Worm (Caenorhabditis elegans) whole organism, L4 larva: Measurements from ENCODE around the gene C44H4.4.

Source experiments
- D1046.2 ChIP-seq: fragments of 200-800 bp; sonication (Bioruptor generic); IDR thresholded peaks from 2 replicates; pipeline ENCODE4 v1.3.6; 2022; ENCODE audit warnings: missing genetic modification characterization, missing compliant biosample characterization
- F26F4.8 ChIP-seq: fragments of 200-800 bp; sonication (Bioruptor generic); conservative IDR thresholded peaks from 2 replicates; pipeline ENCODE4 v1.3.6; 2022; ENCODE audit warnings: missing genetic modification characterization, missing compliant biosample characterization
- F49E8.2 ChIP-seq: sonication (generic microtip); optimal IDR thresholded peaks from 2 replicates; lab custom pipeline; 2016; ENCODE audit warnings: missing compliant biosample characterization, mild to moderate bottlenecking, missing genetic modification characterization, borderline replicate concordance
- T26A8.4 ChIP-seq: fragments of 200-800 bp; sonication (Bioruptor generic); IDR thresholded peaks from 2 replicates; pipeline ENCODE4 v1.3.6; 2022; ENCODE audit warnings: missing genetic modification characterization, missing compliant biosample characterization
- Y48G9A.11 ChIP-seq: fragments of 200-800 bp; sonication (Bioruptor generic); IDR thresholded peaks from 2 replicates; pipeline ENCODE4 v1.3.6; 2022; ENCODE audit warnings: missing genetic modification reagents, missing genetic modification characterization, missing compliant biosample characterization
- attf-4 ChIP-seq: sonication (generic microtip); optimal IDR thresholded peaks from 3 replicates; lab custom pipeline; 2017; ENCODE audit warnings: missing biosample characterization, missing genetic modification characterization
- ceh-32 ChIP-seq: sonication (generic microtip); optimal IDR thresholded peaks from 2 replicates; lab custom pipeline; 2016; ENCODE audit warnings: mild to moderate bottlenecking, missing genetic modification characterization, missing compliant biosample characterization; ENCODE audit not compliant: poor library complexity
- ceh-62 ChIP-seq: sonication (generic microtip); optimal IDR thresholded peaks from 2 replicates; lab custom pipeline; 2017; ENCODE audit warnings: missing biosample characterization, missing genetic modification characterization
- ceh-82 ChIP-seq: sonication (generic microtip); optimal IDR thresholded peaks from 2 replicates; lab custom pipeline; 2017; ENCODE audit warnings: missing biosample characterization, missing genetic modification characterization
- daf-16 ChIP-seq, 3 experiments: sonication (generic microtip); optimal IDR thresholded peaks; 2 replicates each; lab custom pipeline; 2016 to 2017; ENCODE audit warnings: missing genetic modification characterization in 3 of 3, missing genetic modification reagents in 3 of 3, mild to moderate bottlenecking in 2 of 3, missing compliant biosample characterization in 2 of 3, missing biosample characterization in 1 of 3, moderate library complexity in 1 of 3
- daf-8 ChIP-seq: fragments of 200-800 bp; sonication (Bioruptor generic); IDR thresholded peaks from 2 replicates; pipeline ENCODE4 v1.3.6; 2022; ENCODE audit warnings: missing genetic modification characterization, missing compliant biosample characterization
- dmd-6 ChIP-seq: fragments of 200-800 bp; sonication (Bioruptor generic); IDR thresholded peaks from 2 replicates; pipeline ENCODE4 v1.3.6; 2022; ENCODE audit warnings: missing genetic modification reagents, missing genetic modification characterization, missing compliant biosample characterization
- dmd-9 ChIP-seq: fragments of 200-800 bp; sonication (Bioruptor generic); IDR thresholded peaks from 2 replicates; pipeline ENCODE4 v1.3.6; 2022; ENCODE audit warnings: missing genetic modification reagents, missing genetic modification characterization, missing compliant biosample characterization
- duxl-1 ChIP-seq: sonication (generic microtip); optimal IDR thresholded peaks from 2 replicates; lab custom pipeline; 2016; ENCODE audit warnings: mild to moderate bottlenecking, missing genetic modification characterization, moderate library complexity, missing compliant biosample characterization; ENCODE audit not compliant: poor library complexity
- dve-1 ChIP-seq: sonication (generic microtip); optimal IDR thresholded peaks from 2 replicates; lab custom pipeline; 2017; ENCODE audit warnings: antibody characterized with exemption, mild to moderate bottlenecking, missing genetic modification characterization, missing compliant biosample characterization; ENCODE audit not compliant: insufficient read depth
- fkh-10 ChIP-seq: fragments of 150-350 bp; optimal IDR thresholded peaks from 2 replicates; lab custom pipeline; 2014; ENCODE audit warnings: missing biosample characterization, missing genetic modification reagents, missing genetic modification characterization
- fos-1 ChIP-seq: fragments of 150-350 bp; optimal IDR thresholded peaks from 2 replicates; lab custom pipeline; 2014; ENCODE audit warnings: missing biosample characterization, missing genetic modification characterization
- hif-1 ChIP-seq, 2 experiments: sonication (generic microtip); optimal IDR thresholded peaks; 2 replicates each; lab custom pipeline; 2016 to 2017; ENCODE audit warnings: missing compliant biosample characterization in 2 of 2, missing genetic modification characterization in 2 of 2, missing genetic modification reagents in 2 of 2, missing genotype in 2 of 2, mild to moderate bottlenecking in 1 of 2
- hlh-11 ChIP-seq: fragments of 200-800 bp; sonication (Bioruptor generic); optimal IDR thresholded peaks from 2 replicates; lab custom pipeline; 2018; ENCODE audit warnings: mild to moderate bottlenecking, missing genetic modification characterization, missing compliant biosample characterization
- hmg-1.1 ChIP-seq: fragments of 200-800 bp; sonication (Bioruptor generic); IDR thresholded peaks from 2 replicates; pipeline ENCODE4 v1.3.6; 2022; ENCODE audit warnings: missing genetic modification reagents, missing genetic modification characterization, missing compliant biosample characterization
- lim-7 ChIP-seq: fragments of 200-800 bp; sonication (Bioruptor generic); IDR thresholded peaks from 2 replicates; pipeline ENCODE4 v1.3.6; 2022; ENCODE audit warnings: missing genetic modification characterization, missing compliant biosample characterization
- lin-13 ChIP-seq: fragments of 150-350 bp; optimal IDR thresholded peaks from 2 replicates; lab custom pipeline; 2014; ENCODE audit warnings: missing biosample characterization, missing genetic modification reagents, missing genetic modification characterization
- lir-3 ChIP-seq: sonication (generic microtip); optimal IDR thresholded peaks from 2 replicates; lab custom pipeline; 2016; ENCODE audit warnings: mild to moderate bottlenecking, missing genetic modification characterization, missing compliant biosample characterization
- mdl-1 ChIP-seq, 2 experiments: fragments of 150-350 bp in 1 of 2; sonication (generic microtip) in 1 of 2; optimal IDR thresholded peaks; 2 replicates each; lab custom pipeline; 2014 to 2017; ENCODE audit warnings: missing biosample characterization in 2 of 2, missing genetic modification characterization in 2 of 2
- mdt-29 ChIP-seq: fragments of 200-800 bp; sonication (Bioruptor generic); IDR thresholded peaks from 2 replicates; pipeline ENCODE4 v1.3.6; 2022; ENCODE audit warnings: missing genetic modification reagents, missing genetic modification characterization, missing compliant biosample characterization
- mep-1 ChIP-seq: fragments of 150-350 bp; sonication (generic microtip); optimal IDR thresholded peaks from 3 replicates; lab custom pipeline; 2014; ENCODE audit warnings: missing biosample characterization, missing genetic modification characterization
- mxl-2 ChIP-seq: fragments of 200-800 bp; sonication (Bioruptor generic); conservative IDR thresholded peaks from 2 replicates; pipeline ENCODE4 v1.3.6; 2022; ENCODE audit warnings: missing genetic modification reagents, missing genetic modification characterization, missing compliant biosample characterization
- nhr-10 ChIP-seq: fragments of 150-350 bp; optimal IDR thresholded peaks from 2 replicates; lab custom pipeline; 2014; ENCODE audit warnings: missing biosample characterization, missing genetic modification characterization
- nhr-102 ChIP-seq: sonication (generic microtip); optimal IDR thresholded peaks from 2 replicates; lab custom pipeline; 2016; ENCODE audit warnings: mild to moderate bottlenecking, missing genetic modification characterization, moderate library complexity, missing compliant biosample characterization
- nhr-111 ChIP-seq: fragments of 200-800 bp; sonication (Bioruptor generic); optimal IDR thresholded peaks from 2 replicates; lab custom pipeline; 2018; ENCODE audit warnings: mild to moderate bottlenecking, missing genetic modification characterization, missing compliant biosample characterization
- nhr-25 ChIP-seq: sonication (generic microtip); optimal IDR thresholded peaks from 2 replicates; lab custom pipeline; 2017; ENCODE audit warnings: missing genetic modification characterization, mild to moderate bottlenecking, missing compliant biosample characterization, antibody characterized with exemption, moderate library complexity, borderline replicate concordance; ENCODE audit not compliant: insufficient read depth
- nhr-41 ChIP-seq: fragments of 200-800 bp; sonication (Bioruptor generic); IDR thresholded peaks from 2 replicates; pipeline ENCODE4 v1.3.6; 2022; ENCODE audit warnings: missing genetic modification reagents, missing genetic modification characterization, missing compliant biosample characterization
- nhr-42 ChIP-seq: fragments of 200-800 bp; sonication (Bioruptor generic); IDR thresholded peaks from 2 replicates; pipeline ENCODE4 v1.3.6; 2022; ENCODE audit warnings: missing genetic modification characterization, missing compliant biosample characterization
- nhr-48 ChIP-seq: sonication (generic microtip); optimal IDR thresholded peaks from 2 replicates; lab custom pipeline; 2016; ENCODE audit warnings: mild to moderate bottlenecking, missing genetic modification characterization, missing compliant biosample characterization
- nhr-77 ChIP-seq: fragments of 150-350 bp; optimal IDR thresholded peaks from 2 replicates; lab custom pipeline; 2014; ENCODE audit warnings: missing biosample characterization, missing genetic modification characterization
- pha-4 ChIP-seq, 2 experiments: fragments of 150-350 bp in 1 of 2; fragments of 200-800 bp in 1 of 2; sonication (Bioruptor generic) in 1 of 2; IDR thresholded peaks in 1 of 2; optimal IDR thresholded peaks in 1 of 2; 2 replicates each; pipeline versions ENCODE4 v1.3.6 to Lab custom; 2014 to 2022; ENCODE audit warnings: missing genetic modification characterization in 2 of 2, missing genetic modification reagents in 2 of 2, missing biosample characterization in 1 of 2, missing compliant biosample characterization in 1 of 2
- php-3 ChIP-seq: fragments of 200-800 bp; sonication (Bioruptor generic); IDR thresholded peaks from 2 replicates; pipeline ENCODE4 v1.3.6; 2022; ENCODE audit warnings: missing genetic modification reagents, missing genetic modification characterization, missing compliant biosample characterization
- pqm-1 ChIP-seq: sonication (generic microtip); optimal IDR thresholded peaks from 2 replicates; lab custom pipeline; 2017; ENCODE audit warnings: missing biosample characterization, missing genetic modification characterization
- rbr-2 ChIP-seq: sonication (generic microtip); optimal IDR thresholded peaks from 2 replicates; lab custom pipeline; 2016; ENCODE audit warnings: missing genotype, missing genetic modification characterization, missing compliant biosample characterization
- sdz-12 ChIP-seq: fragments of 200-800 bp; sonication (Bioruptor generic); optimal IDR thresholded peaks from 2 replicates; lab custom pipeline; 2018; ENCODE audit warnings: mild to moderate bottlenecking, missing genetic modification characterization, missing compliant biosample characterization
- set-16 ChIP-seq: fragments of 200-800 bp; sonication (Bioruptor generic); IDR thresholded peaks from 2 replicates; pipeline ENCODE4 v1.3.6; 2022; ENCODE audit warnings: missing genetic modification reagents, missing genetic modification characterization, missing compliant biosample characterization
- skn-1 ChIP-seq: fragments of 150-350 bp; optimal IDR thresholded peaks from 2 replicates; lab custom pipeline; 2014; ENCODE audit warnings: missing biosample characterization, missing genetic modification characterization
- tra-1 ChIP-seq: fragments of 200-800 bp; sonication (Bioruptor generic); IDR thresholded peaks from 2 replicates; pipeline ENCODE4 v1.3.6; 2022; ENCODE audit warnings: missing genetic modification reagents, missing genetic modification characterization, missing compliant biosample characterization
- unc-130 ChIP-seq: sonication (generic microtip); optimal IDR thresholded peaks from 2 replicates; lab custom pipeline; 2016; ENCODE audit warnings: missing genetic modification reagents, missing genetic modification characterization, missing compliant biosample characterization
- unc-62 ChIP-seq, 3 experiments: fragments of 150-350 bp in 1 of 3; sonication (generic microtip); optimal IDR thresholded peaks in 2 of 3; peaks in 1 of 3; 1 replicate in 1 of 3; 2 replicates in 2 of 3; lab custom pipeline; 2014 to 2017; ENCODE audit warnings: missing biosample characterization in 3 of 3, missing genetic modification characterization in 3 of 3, missing genetic modification reagents in 3 of 3, missing genotype in 1 of 3
- zfp-2 ChIP-seq: sonication (generic microtip); optimal IDR thresholded peaks from 2 replicates; lab custom pipeline; 2016; ENCODE audit warnings: mild to moderate bottlenecking, missing genetic modification characterization, missing compliant biosample characterization
- zip-11 ChIP-seq: fragments of 200-800 bp; sonication (Bioruptor generic); IDR thresholded peaks from 2 replicates; pipeline ENCODE4 v1.3.6; 2022; ENCODE audit warnings: missing genetic modification characterization, missing compliant biosample characterization
- ztf-11 ChIP-seq: fragments of 150-350 bp; optimal IDR thresholded peaks from 2 replicates; lab custom pipeline; 2014; ENCODE audit warnings: missing biosample characterization, missing genetic modification characterization

C44H4.4 gene

DNA sequence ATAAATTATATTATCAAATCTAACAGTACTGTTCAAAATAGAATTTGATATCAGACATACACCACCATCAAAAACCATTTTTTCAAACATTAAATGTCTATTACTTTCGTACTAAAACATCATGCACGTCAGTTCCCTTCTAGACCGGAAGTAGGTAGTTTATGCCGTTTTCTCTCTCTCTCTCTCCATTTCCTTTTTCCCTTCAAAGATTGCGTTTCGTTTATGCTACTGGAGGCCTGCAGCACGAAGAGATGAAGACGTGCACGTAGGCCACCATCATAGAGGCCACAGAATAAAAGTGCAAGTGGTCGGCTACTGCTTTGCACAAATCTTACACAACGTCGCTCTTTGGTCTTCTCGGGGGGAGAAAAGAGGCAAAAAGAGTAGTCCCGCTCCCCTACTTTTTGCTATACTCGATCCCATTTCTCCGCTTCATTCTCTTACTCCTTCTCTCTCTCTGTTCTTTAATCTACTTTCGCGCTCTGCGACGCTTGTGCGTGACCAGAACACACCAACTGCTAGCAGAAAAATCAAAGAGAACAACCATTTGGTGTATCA is 27.4 kb downstream of the C44H4.4 start (continued):
- no peak for TF ChIP-seq duxl-1 (tag; lab: Kevin White, UChicago)
- TF ChIP-seq unc-130 (GFP tag; lab: Kevin White, UChicago), result no peak
- peak; percentile 72 for TF ChIP-seq mep-1
- TF ChIP-seq dmd-6 (GFP tag; lab: Robert Waterston, UW), result peak; percentile 77; the same call in 1 of the 2 replicates
- TF ChIP-seq lin-13 (GFP tag; lab: Kevin White, UChicago), result peak; percentile 3
- no peak for TF ChIP-seq dve-1
- TF ChIP-seq nhr-48 (tag; lab: Kevin White, UChicago), result peak; percentile 57
- TF ChIP-seq tra-1 (GFP tag; lab: Robert Waterston, UW), result peak; percentile 80
- no peak for TF ChIP-seq zip-11 (GFP tag; lab: Robert Waterston, UW)
- no peak for TF ChIP-seq dmd-9 (GFP tag; lab: Robert Waterston, UW)
- no peak for TF ChIP-seq ceh-82 (tag; lab: Kevin White, UChicago)
- no peak for TF ChIP-seq T26A8.4
- peak; percentile 68 for TF ChIP-seq fkh-10 (GFP tag; lab: Kevin White, UChicago)
- peak; percentile 55 to 71 for TF ChIP-seq mdl-1 (tag; optimal IDR thresholded peaks at IDR 0.05; lab: Kevin White, UChicago)
- no peak for TF ChIP-seq D1046.2
- peak in 1 of 2 experiments; percentile 88 for TF ChIP-seq unc-62 (GFP tag; optimal IDR thresholded peaks at IDR 0.05 in 1 of 2; lab: Kevin White, UChicago)
- TF ChIP-seq unc-62 (tag; optimal IDR thresholded peaks at IDR 0.05; lab: Kevin White, UChicago), result no peak
- no peak for TF ChIP-seq daf-16 (GFP tag; optimal IDR thresholded peaks at IDR 0.05; lab: Kevin White, UChicago)
- TF ChIP-seq daf-16 (tag; optimal IDR thresholded peaks at IDR 0.05; lab: Kevin White, UChicago), result peak; percentile 53
- TF ChIP-seq mdt-29 (GFP tag; lab: Robert Waterston, UW), result no peak; the same call in 1 of the 2 replicates
- TF ChIP-seq hif-1 (tag; optimal IDR thresholded peaks at IDR 0.05; lab: Kevin White, UChicago), result peak; percentile 49 to 98
- peak; percentile 72 for TF ChIP-seq nhr-25
- TF ChIP-seq skn-1 (tag; lab: Kevin White, UChicago), result no peak
- TF ChIP-seq sdz-12, result no peak
- TF ChIP-seq hmg-1.1 (GFP tag; lab: Robert Waterston, UW), result peak; percentile 70; the same call in 1 of the 2 replicates
- TF ChIP-seq F49E8.2 (tag; lab: Kevin White, UChicago), result no peak
- TF ChIP-seq ceh-32, result peak; percentile 24
- TF ChIP-seq hlh-11 (tag; lab: Kevin White, UChicago), result peak; percentile 81
- TF ChIP-seq pha-4 (GFP tag; IDR thresholded peaks at IDR 0.05; lab: Robert Waterston, UW), result no peak
- peak; percentile 37 for TF ChIP-seq pha-4 (tag; optimal IDR thresholded peaks at IDR 0.05; lab: Kevin White, UChicago)
- no peak for TF ChIP-seq ztf-11 (tag; lab: Kevin White, UChicago)
- TF ChIP-seq nhr-77 (tag; lab: Kevin White, UChicago), result no peak
- TF ChIP-seq nhr-42, result no peak
- no peak for TF ChIP-seq nhr-111
- TF ChIP-seq attf-4, result no peak
- no peak for TF ChIP-seq nhr-102 (tag; lab: Kevin White, UChicago)
- TF ChIP-seq ceh-62 (tag; lab: Kevin White, UChicago), result no peak
- TF ChIP-seq mxl-2 (GFP tag; lab: Robert Waterston, UW), result no peak
- no peak for TF ChIP-seq lir-3 (tag; lab: Kevin White, UChicago)
- TF ChIP-seq fos-1 (tag; lab: Kevin White, UChicago), result no peak
- peak; percentile 46 for TF ChIP-seq set-16
- TF ChIP-seq lim-7 (GFP tag; lab: Robert Waterston, UW), result no peak
- TF ChIP-seq F26F4.8 (GFP tag; lab: Robert Waterston, UW), result no peak
- peak; percentile 70 for TF ChIP-seq rbr-2 (tag; lab: Kevin White, UChicago)
- TF ChIP-seq daf-8 (GFP tag; lab: Robert Waterston, UW), result no peak
- TF ChIP-seq pqm-1 (tag; lab: Kevin White, UChicago), result peak; percentile 2
- TF ChIP-seq zfp-2 (tag; lab: Kevin White, UChicago), result no peak
- TF ChIP-seq php-3 (GFP tag; lab: Robert Waterston, UW), result peak; percentile 82
- no peak for TF ChIP-seq nhr-41 (GFP tag; lab: Robert Waterston, UW)
- TF ChIP-seq nhr-10, result no peak
- no peak for TF ChIP-seq Y48G9A.11 (GFP tag; lab: Robert Waterston, UW)
